Fruit fly (Drosophila melanogaster) Kc167 (cell line): Measurements from ENCODE around the gene Eig71Ee.

Experiments used
- Sin3A ChIP-seq: fragments of >200 bp; optimal IDR thresholded peaks from 2 replicates; lab custom pipeline; 2018; ENCODE audit warnings: missing external identifiers
- h ChIP-seq: fragments of >200 bp; optimal IDR thresholded peaks from 3 replicates; lab custom pipeline; 2018; ENCODE audit warnings: missing external identifiers
- insv ChIP-seq: fragments of >200 bp; optimal IDR thresholded peaks from 3 replicates; lab custom pipeline; 2018; ENCODE audit warnings: missing external identifiers
- psq ChIP-seq: fragments of >200 bp; optimal IDR thresholded peaks from 2 replicates; lab custom pipeline; 2017; ENCODE audit warnings: missing external identifiers

DNA sequence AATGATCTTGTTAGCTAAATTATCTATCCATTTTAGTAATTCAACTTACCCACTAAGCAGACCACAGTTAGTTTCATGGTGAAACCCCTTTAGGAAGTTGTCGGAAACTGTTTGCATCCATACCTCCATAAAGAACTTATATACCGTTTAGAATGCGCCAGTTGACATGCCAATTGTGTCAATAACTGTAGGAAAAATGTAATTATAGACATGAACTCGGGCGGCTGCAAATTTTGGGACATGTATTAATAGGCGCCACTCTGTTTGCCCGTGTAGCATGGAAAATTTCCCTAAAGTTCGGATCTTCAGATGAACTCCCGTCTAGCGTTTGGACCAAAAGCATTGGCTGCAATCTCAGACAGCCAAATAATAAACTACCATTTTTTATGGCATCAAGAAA is at the start of gene Eig71Ee:
- TF ChIP-seq Sin3A (lab: Kevin White, UChicago) = no peak
- no peak for TF ChIP-seq h (lab: Kevin White, UChicago)
- TF ChIP-seq psq (lab: Kevin White, UChicago) = no peak
- no peak for TF ChIP-seq insv
